Worm (Caenorhabditis elegans): ENCODE results near the gene str-149.

DNA sequence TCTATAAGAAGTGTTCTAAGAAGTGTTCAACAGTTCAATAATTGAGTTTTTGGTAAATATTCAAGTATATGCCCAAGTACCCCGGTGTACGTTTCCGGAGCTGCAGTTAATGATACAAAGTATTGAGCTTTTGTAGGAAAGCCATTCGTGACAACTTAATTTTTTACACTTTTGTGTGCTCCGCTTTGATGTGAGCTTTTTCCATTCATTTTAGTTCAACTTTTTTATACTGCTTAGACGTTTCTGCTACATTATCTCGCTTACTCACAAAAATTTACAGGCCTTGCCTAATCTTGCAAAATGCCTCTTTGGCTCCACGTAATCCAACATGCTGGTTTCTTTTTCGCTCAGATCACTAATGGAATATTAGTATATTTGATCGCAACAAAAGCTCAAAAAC lies 2.6 kb downstream of the str-149 start, which contains the start of gene str-151:
- TF ChIP-seq hmg-4 (GFP tag; optimal IDR thresholded peaks at IDR 0.05) (no peak), tbx-11 (GFP tag; IDR thresholded peaks at IDR 0.05) (no peak)
